Fruit fly (Drosophila melanogaster) whole organism, prepupa: Measurements from ENCODE around the gene Arl2.

Experiments
- CG3032 ChIP-seq: fragments of 200-800 bp; optimal IDR thresholded peaks from 2 replicates; lab custom pipeline; 2019; ENCODE audit warnings: missing biosample characterization, mild to moderate bottlenecking, missing genetic modification characterization, moderate library complexity
- CG32006 ChIP-seq: fragments of 200-800 bp; sonication (Bioruptor generic); optimal IDR thresholded peaks from 3 replicates; lab custom pipeline; 2017; ENCODE audit warnings: missing biosample characterization, mild to moderate bottlenecking, missing genetic modification characterization
- CG6808 ChIP-seq: fragments of 200-800 bp; sonication (Bioruptor generic); optimal IDR thresholded peaks from 3 replicates; lab custom pipeline; 2017; ENCODE audit warnings: missing biosample characterization, missing genetic modification characterization, mild to moderate bottlenecking, moderate library complexity, missing genetic modification reagents
- CG7368 ChIP-seq: fragments of 200-800 bp; sonication (Bioruptor generic); optimal IDR thresholded peaks from 3 replicates; lab custom pipeline; 2016; ENCODE audit warnings: missing biosample characterization, missing genetic modification characterization
- CG8119 ChIP-seq: fragments of 200-800 bp; sonication (Bioruptor generic); IDR thresholded peaks from 3 replicates; pipeline ENCODE4 v1.3.6; 2022; ENCODE audit warnings: missing biosample characterization, missing genetic modification characterization
- Eip75B ChIP-seq: fragments of 200-800 bp; sonication (Bioruptor generic); optimal IDR thresholded peaks from 3 replicates; lab custom pipeline; 2016; ENCODE audit warnings: missing biosample characterization, missing genetic modification characterization
- Ets21C ChIP-seq: fragments of 200-800 bp; sonication (Bioruptor generic); optimal IDR thresholded peaks from 3 replicates; lab custom pipeline; 2016; ENCODE audit warnings: missing biosample characterization, missing genetic modification characterization
- Hr39 ChIP-seq: fragments of 200-800 bp; sonication (Bioruptor generic); optimal IDR thresholded peaks from 2 replicates; lab custom pipeline; 2016; ENCODE audit warnings: missing biosample characterization, missing genetic modification characterization
- Smox ChIP-seq: fragments of 200-800 bp; sonication (Bioruptor generic); optimal IDR thresholded peaks from 3 replicates; lab custom pipeline; 2016; ENCODE audit warnings: missing biosample characterization, missing genetic modification characterization
- fkh ChIP-seq: fragments of 200-800 bp; sonication (Bioruptor generic); optimal IDR thresholded peaks from 3 replicates; lab custom pipeline; 2017; ENCODE audit warnings: missing biosample characterization, mild to moderate bottlenecking, missing genetic modification characterization, moderate library complexity

DNA sequence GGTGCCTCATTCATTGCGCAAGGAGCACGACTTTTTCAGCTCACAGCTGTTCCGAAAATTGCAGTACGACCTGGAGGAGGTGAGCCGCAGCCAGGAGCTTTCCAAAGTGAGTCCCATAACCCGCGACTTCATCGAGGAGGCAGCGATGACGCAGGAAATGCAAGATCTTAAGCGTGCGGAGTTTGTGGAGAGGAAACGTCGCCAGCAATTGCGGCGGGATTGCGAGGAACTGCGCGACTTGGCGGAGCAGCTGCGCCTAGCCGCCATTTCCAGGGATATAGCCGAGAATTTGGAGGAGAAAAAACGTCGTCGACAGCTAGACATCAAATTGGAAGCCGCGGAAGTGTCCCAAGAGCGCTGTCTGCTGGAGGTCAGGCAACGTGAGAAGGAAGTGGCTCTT lies 6.9 kb downstream of the Arl2 start:
- no peak for TF ChIP-seq Smox (GFP tag; lab: Kevin White, UChicago)
- no peak for TF ChIP-seq CG32006 (GFP tag; lab: Kevin White, UChicago)
- no peak for TF ChIP-seq CG7368
- no peak for TF ChIP-seq CG6808 (GFP tag; lab: Kevin White, UChicago)
- TF ChIP-seq fkh = no peak
- no peak for TF ChIP-seq CG8119 (GFP tag; lab: Robert Waterston, UW)
- no peak for TF ChIP-seq Ets21C (GFP tag; lab: Kevin White, UChicago)
- TF ChIP-seq Hr39 (GFP tag; lab: Kevin White, UChicago) = no peak
- TF ChIP-seq CG3032 (tag; lab: Kevin White, UChicago) = no peak
- no peak for TF ChIP-seq Eip75B (GFP tag; lab: Kevin White, UChicago)
